Fruit fly (Drosophila melanogaster) whole organism, embryonic: ENCODE measurements around the gene Slip1.

Source experiments
- Antp ChIP-seq: fragments of 200-800 bp; sonication (Bioruptor generic); optimal IDR thresholded peaks from 3 replicates; lab custom pipeline; 2016; ENCODE audit warnings: missing biosample characterization, missing genetic modification characterization
- Atf3 ChIP-seq: fragments of 200-800 bp; sonication (Bioruptor generic); optimal IDR thresholded peaks from 3 replicates; lab custom pipeline; 2016; ENCODE audit warnings: missing biosample characterization, missing genetic modification characterization
- Atf6 ChIP-seq: fragments of 200-800 bp; sonication (Bioruptor generic); IDR thresholded peaks from 2 replicates; pipeline ENCODE4 v1.3.6; 2022; ENCODE audit warnings: missing biosample characterization, missing genetic modification characterization
- Awh ChIP-seq: fragments of 200-800 bp; sonication (Bioruptor generic); IDR thresholded peaks from 2 replicates; pipeline ENCODE4, ENCODE4 v1.3.6; 2022; ENCODE audit warnings: missing biosample characterization, missing genetic modification characterization
- Bdp1 ChIP-seq: fragments of 200-800 bp; sonication (Bioruptor generic); optimal IDR thresholded peaks from 3 replicates; lab custom pipeline; 2016; ENCODE audit warnings: missing biosample characterization, missing genetic modification characterization
- Bteb2 ChIP-seq: fragments of 200-800 bp; sonication (Bioruptor generic); optimal IDR thresholded peaks from 2 replicates; lab custom pipeline; 2016; ENCODE audit warnings: missing biosample characterization, missing genetic modification characterization
- CG10366 ChIP-seq: fragments of 200-800 bp; sonication (Bioruptor generic); IDR thresholded peaks from 2 replicates; pipeline ENCODE4 v1.3.6; 2022; ENCODE audit warnings: missing biosample characterization, missing genetic modification characterization
- CG11398 ChIP-seq: fragments of 200-800 bp; sonication (Bioruptor generic); optimal IDR thresholded peaks from 2 replicates; lab custom pipeline; 2016; ENCODE audit warnings: missing biosample characterization, missing genetic modification characterization
- CG11504 ChIP-seq: fragments of 200-800 bp; sonication (Bioruptor generic); optimal IDR thresholded peaks from 3 replicates; lab custom pipeline; 2019; ENCODE audit warnings: missing biosample characterization, mild to moderate bottlenecking, missing genetic modification characterization, moderate library complexity
- CG12659 ChIP-seq: fragments of 200-800 bp; sonication (Bioruptor generic); optimal IDR thresholded peaks from 3 replicates; lab custom pipeline; 2017; ENCODE audit warnings: mild to moderate bottlenecking, missing biosample characterization, missing genetic modification reagents, missing genetic modification characterization
- CG15011 ChIP-seq: fragments of 200-800 bp; sonication (Bioruptor generic); optimal IDR thresholded peaks from 3 replicates; lab custom pipeline; 2018; ENCODE audit warnings: missing biosample characterization, mild to moderate bottlenecking, missing genetic modification characterization
- CG18599 ChIP-seq: fragments of 200-800 bp; sonication (Bioruptor generic); optimal IDR thresholded peaks from 3 replicates; lab custom pipeline; 2017; ENCODE audit warnings: missing biosample characterization, missing genetic modification characterization, mild to moderate bottlenecking, moderate library complexity, missing genetic modification reagents
- CG2875 ChIP-seq: fragments of 200-800 bp; sonication (Bioruptor generic); optimal IDR thresholded peaks from 2 replicates; lab custom pipeline; 2017; ENCODE audit warnings: missing biosample characterization, mild to moderate bottlenecking, missing genetic modification characterization, missing genetic modification reagents
- CG2889 ChIP-seq: fragments of 200-800 bp; sonication (Bioruptor generic); IDR thresholded peaks from 3 replicates; pipeline ENCODE4 v1.3.6; 2022; ENCODE audit warnings: missing biosample characterization, missing genetic modification characterization
- CG31365 ChIP-seq: fragments of 200-800 bp; sonication (Bioruptor generic); optimal IDR thresholded peaks from 2 replicates; lab custom pipeline; 2018; ENCODE audit warnings: missing biosample characterization, mild to moderate bottlenecking, missing genetic modification characterization
- CG33213 ChIP-seq: fragments of 200-800 bp; sonication (Bioruptor generic); optimal IDR thresholded peaks from 3 replicates; lab custom pipeline; 2016; ENCODE audit warnings: missing biosample characterization, missing genetic modification characterization
- CG34422 ChIP-seq: fragments of 200-800 bp; sonication (Bioruptor generic); IDR thresholded peaks from 3 replicates; pipeline ENCODE4 v1.3.6; 2022; ENCODE audit warnings: missing biosample characterization, missing genetic modification characterization
- CG4282 ChIP-seq: fragments of 200-800 bp; sonication (Bioruptor generic); optimal IDR thresholded peaks from 2 replicates; lab custom pipeline; 2016; ENCODE audit warnings: missing biosample characterization, missing genetic modification characterization
- CG6175 ChIP-seq: fragments of 200-800 bp; sonication (Bioruptor generic); IDR thresholded peaks from 3 replicates; pipeline ENCODE4 v1.3.6; 2022; ENCODE audit warnings: missing biosample characterization, missing genetic modification characterization
- CG9932 ChIP-seq: fragments of 200-800 bp; sonication (Bioruptor generic); IDR thresholded peaks from 2 replicates; pipeline ENCODE4 v1.3.6; 2022; ENCODE audit warnings: missing biosample characterization, missing genetic modification characterization
- Camta ChIP-seq: fragments of 200-800 bp; sonication (Bioruptor generic); optimal IDR thresholded peaks from 2 replicates; lab custom pipeline; 2016; ENCODE audit warnings: missing biosample characterization, missing genetic modification characterization
- CrebB ChIP-seq: fragments of 200-800 bp; sonication (Bioruptor generic); optimal IDR thresholded peaks from 3 replicates; lab custom pipeline; 2018; ENCODE audit warnings: missing biosample characterization, mild to moderate bottlenecking, missing genetic modification characterization
- Fer1 ChIP-seq: fragments of 200-800 bp; sonication (Bioruptor generic); optimal IDR thresholded peaks from 2 replicates; lab custom pipeline; 2017; ENCODE audit warnings: missing biosample characterization, mild to moderate bottlenecking, missing genetic modification characterization
- HLH3B ChIP-seq: fragments of 200-800 bp; sonication (Bioruptor generic); IDR thresholded peaks from 2 replicates; pipeline ENCODE4 v1.3.6; 2022; ENCODE audit warnings: missing biosample characterization, missing genetic modification characterization
- Hand ChIP-seq: fragments of 200-800 bp; sonication (Bioruptor generic); optimal IDR thresholded peaks from 2 replicates; lab custom pipeline; 2017; ENCODE audit warnings: mild to moderate bottlenecking, missing biosample characterization, missing genetic modification reagents, missing genetic modification characterization
- Lim3 ChIP-seq: fragments of 200-800 bp; sonication (Bioruptor generic); IDR thresholded peaks from 2 replicates; pipeline ENCODE4 v1.3.6; 2022; ENCODE audit warnings: missing biosample characterization, missing genetic modification characterization
- Meics ChIP-seq: fragments of 200-800 bp; sonication (Bioruptor generic); optimal IDR thresholded peaks from 2 replicates; lab custom pipeline; 2017; ENCODE audit warnings: missing biosample characterization, mild to moderate bottlenecking, missing genetic modification characterization
- NK7.1 ChIP-seq: fragments of 200-800 bp; sonication (Bioruptor generic); optimal IDR thresholded peaks from 3 replicates; lab custom pipeline; 2016; ENCODE audit warnings: missing biosample characterization, missing genetic modification characterization
- Rfx ChIP-seq: fragments of 200-800 bp; sonication (Bioruptor generic); IDR thresholded peaks from 2 replicates; pipeline ENCODE4 v1.3.6; 2022; ENCODE audit warnings: missing biosample characterization, missing genetic modification characterization
- Usf ChIP-seq: fragments of 200-800 bp; sonication (Bioruptor generic); optimal IDR thresholded peaks from 2 replicates; lab custom pipeline; 2017; ENCODE audit warnings: missing genotype, missing biosample characterization, missing genetic modification characterization
- ab ChIP-seq: fragments of 200-800 bp; sonication (Bioruptor generic); optimal IDR thresholded peaks from 2 replicates; lab custom pipeline; 2016; ENCODE audit warnings: missing biosample characterization, missing genetic modification characterization
- ash1 ChIP-seq: fragments of 200-800 bp; sonication (Bioruptor generic); optimal IDR thresholded peaks from 2 replicates; lab custom pipeline; 2018; ENCODE audit warnings: missing biosample characterization, mild to moderate bottlenecking, missing genetic modification characterization
- bab2 ChIP-seq: fragments of 200-800 bp; sonication (Bioruptor generic); optimal IDR thresholded peaks from 2 replicates; lab custom pipeline; 2016; ENCODE audit warnings: missing biosample characterization, missing genetic modification characterization
- bigmax ChIP-seq: fragments of 200-800 bp; sonication (Bioruptor generic); optimal IDR thresholded peaks from 2 replicates; lab custom pipeline; 2018; ENCODE audit warnings: missing biosample characterization, mild to moderate bottlenecking, missing genetic modification characterization
- caup ChIP-seq: fragments of 200-800 bp; sonication (Bioruptor generic); optimal IDR thresholded peaks from 3 replicates; lab custom pipeline; 2017; ENCODE audit warnings: missing biosample characterization, mild to moderate bottlenecking, missing genetic modification characterization, moderate library complexity; ENCODE audit not compliant: severe bottlenecking
- chif ChIP-seq, 2 experiments: fragments of 200-800 bp; sonication (Bioruptor generic); optimal IDR thresholded peaks; 3 replicates each; lab custom pipeline; 2016; ENCODE audit warnings: missing biosample characterization in 2 of 2, missing genetic modification characterization in 2 of 2
- crc ChIP-seq: fragments of 200-800 bp; sonication (Bioruptor generic); optimal IDR thresholded peaks from 2 replicates; lab custom pipeline; 2016; ENCODE audit warnings: missing biosample characterization, missing genetic modification characterization
- croc ChIP-seq: fragments of 200-800 bp; sonication (Bioruptor generic); conservative IDR thresholded peaks from 3 replicates; pipeline ENCODE4 v1.3.6; 2022; ENCODE audit warnings: missing biosample characterization, missing genetic modification characterization
- ems ChIP-seq: fragments of 200-800 bp; sonication (Bioruptor generic); optimal IDR thresholded peaks from 3 replicates; lab custom pipeline; 2016; ENCODE audit warnings: missing biosample characterization, missing genetic modification characterization
- ewg ChIP-seq: fragments of 200-800 bp; sonication (Bioruptor generic); optimal IDR thresholded peaks from 3 replicates; lab custom pipeline; 2017; ENCODE audit warnings: mild to moderate bottlenecking, missing biosample characterization, missing genetic modification reagents, missing genetic modification characterization
- jumu ChIP-seq: fragments of 200-800 bp; sonication (Bioruptor generic); optimal IDR thresholded peaks from 3 replicates; lab custom pipeline; 2016; ENCODE audit warnings: missing biosample characterization, missing genetic modification characterization
- ken ChIP-seq: fragments of 200-800 bp; sonication (Bioruptor generic); IDR thresholded peaks from 3 replicates; pipeline ENCODE4 v1.3.6; 2022; ENCODE audit warnings: missing biosample characterization, missing genetic modification characterization
- knrl ChIP-seq: fragments of 200-800 bp; sonication (Bioruptor generic); IDR thresholded peaks from 3 replicates; pipeline ENCODE4 v1.3.6; 2022; ENCODE audit warnings: missing biosample characterization, missing genetic modification characterization; ENCODE audit not compliant: partially characterized antibody
- luna ChIP-seq: fragments of 200-800 bp; sonication (Bioruptor generic); optimal IDR thresholded peaks from 2 replicates; lab custom pipeline; 2016; ENCODE audit warnings: missing biosample characterization, missing genetic modification characterization
- pb ChIP-seq: fragments of 200-800 bp; sonication (Bioruptor generic); optimal IDR thresholded peaks from 3 replicates; lab custom pipeline; 2016; ENCODE audit warnings: missing biosample characterization, missing genetic modification characterization
- peb ChIP-seq: fragments of 200-800 bp; sonication (Bioruptor generic); IDR thresholded peaks from 2 replicates; pipeline ENCODE4 v1.3.6; 2022; ENCODE audit warnings: missing biosample characterization, missing genetic modification characterization
- pfk ChIP-seq: fragments of 200-800 bp; sonication (Bioruptor generic); optimal IDR thresholded peaks from 2 replicates; lab custom pipeline; 2018; ENCODE audit warnings: missing biosample characterization, mild to moderate bottlenecking, missing genetic modification characterization, moderate library complexity
- psq ChIP-seq: fragments of 200-800 bp; sonication (Bioruptor generic); optimal IDR thresholded peaks from 2 replicates; lab custom pipeline; 2017; ENCODE audit warnings: missing biosample characterization, missing genetic modification characterization
- sens ChIP-seq: fragments of 200-800 bp; sonication (Bioruptor generic); peaks from one replicate; lab custom pipeline; 2016; ENCODE audit warnings: missing biosample characterization, missing genetic modification characterization
- slp2 ChIP-seq: fragments of 200-800 bp; sonication (Bioruptor generic); optimal IDR thresholded peaks from 2 replicates; lab custom pipeline; 2016; ENCODE audit warnings: missing biosample characterization, missing genetic modification characterization
- tio ChIP-seq: fragments of 200-800 bp; sonication (Bioruptor generic); optimal IDR thresholded peaks from 2 replicates; lab custom pipeline; 2017; ENCODE audit warnings: missing biosample characterization, missing genetic modification characterization, inconsistent platforms
- ttk ChIP-seq: fragments of 200-800 bp; sonication (Bioruptor generic); IDR thresholded peaks from 2 replicates; pipeline ENCODE4 v2.1.2; 2022; ENCODE audit warnings: missing biosample characterization, missing genetic modification characterization

Gene Slip1

DNA sequence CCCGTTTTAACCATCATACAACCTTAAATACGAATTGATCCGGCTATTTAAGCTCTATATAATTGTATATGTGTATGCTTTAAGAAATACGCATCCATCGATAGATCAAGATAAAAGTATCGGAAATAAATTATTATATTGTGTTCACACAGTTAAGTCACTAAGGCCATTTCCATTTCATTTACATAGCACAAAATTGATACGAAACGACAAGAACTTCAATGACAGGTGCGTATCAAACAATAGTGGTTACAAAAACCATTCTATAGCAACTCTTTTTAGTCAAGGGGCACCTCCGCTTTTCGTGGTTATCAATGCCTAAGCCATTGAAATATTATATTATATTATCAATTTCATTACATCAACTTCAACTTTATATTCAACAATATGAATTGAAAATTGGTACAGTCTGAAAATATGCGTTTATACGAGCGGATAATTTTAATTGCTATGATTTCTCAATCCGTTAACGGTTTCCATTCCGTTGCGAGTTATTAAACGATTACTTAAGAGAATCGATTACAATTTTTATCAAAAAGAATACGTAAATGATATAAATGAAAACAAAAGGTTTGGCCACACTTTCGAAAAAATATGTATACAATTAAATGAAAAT is at the start of gene Slip1, which contains the start of gene CG46466 (continued):
- TF ChIP-seq Meics (GFP tag; lab: Kevin White, UChicago) (peak; percentile 22), ttk (GFP tag; lab: Robert Waterston, UW) (no peak), Bteb2 (GFP tag; lab: Kevin White, UChicago) (no peak), peb (GFP tag; lab: Robert Waterston, UW) (no peak), HLH3B (GFP tag; lab: Robert Waterston, UW) (no peak), Rfx (GFP tag; lab: Robert Waterston, UW) (no peak), luna (no peak), Lim3 (GFP tag; lab: Robert Waterston, UW) (no peak), sens (GFP tag; lab: Kevin White, UChicago) (peak; percentile 65), CG9932 (no peak), psq (GFP tag; lab: Kevin White, UChicago) (no peak), crc (GFP tag; lab: Kevin White, UChicago) (no peak), Awh (GFP tag; lab: Robert Waterston, UW) (no peak), ewg (GFP tag; lab: Kevin White, UChicago) (no peak), Atf6 (GFP tag; lab: Robert Waterston, UW) (no peak), CG31365 (tag; lab: Kevin White, UChicago) (no peak), ab (GFP tag; lab: Kevin White, UChicago) (no peak), Fer1 (GFP tag; lab: Kevin White, UChicago) (no peak), CG11504 (tag; lab: Kevin White, UChicago) (no peak), Antp (GFP tag; lab: Kevin White, UChicago) (no peak), CG2875 (GFP tag; lab: Kevin White, UChicago) (no peak), pb (GFP tag; lab: Kevin White, UChicago) (no peak), Camta (GFP tag; lab: Kevin White, UChicago) (no peak), bab2 (GFP tag; lab: Kevin White, UChicago) (no peak), knrl (GFP tag; lab: Robert Waterston, UW) (no peak), Hand (GFP tag; lab: Kevin White, UChicago) (no peak), bigmax (GFP tag; lab: Kevin White, UChicago) (no peak), CG33213 (GFP tag; lab: Kevin White, UChicago) (no peak), slp2 (GFP tag; lab: Kevin White, UChicago) (no peak), CG4282 (GFP tag; lab: Kevin White, UChicago) (no peak), Bdp1 (GFP tag; lab: Kevin White, UChicago) (no peak), Usf (no peak), CrebB (tag; lab: Kevin White, UChicago) (no peak), ken (GFP tag; lab: Robert Waterston, UW) (no peak), chif (GFP tag; optimal IDR thresholded peaks at IDR 0.05; lab: Kevin White, UChicago) (no peak), caup (no peak), CG10366 (GFP tag; lab: Robert Waterston, UW) (no peak), CG11398 (no peak), tio (GFP tag; lab: Kevin White, UChicago) (peak; percentile 56), Atf3 (GFP tag; lab: Kevin White, UChicago) (no peak), ash1 (no peak), croc (GFP tag; lab: Robert Waterston, UW) (no peak), CG15011 (GFP tag; lab: Kevin White, UChicago) (no peak), CG2889 (GFP tag; lab: Robert Waterston, UW) (no peak), ems (no peak), NK7.1 (GFP tag; lab: Kevin White, UChicago) (no peak), CG18599 (GFP tag; lab: Kevin White, UChicago) (no peak), pfk (GFP tag; lab: Kevin White, UChicago) (peak; percentile 3), CG34422 (GFP tag; lab: Robert Waterston, UW) (no peak; the same call in 2 of the 3 replicates), jumu (GFP tag; lab: Kevin White, UChicago) (no peak), CG6175 (GFP tag; lab: Robert Waterston, UW) (no peak), CG12659 (peak; percentile 52)
